Fruit fly (Drosophila melanogaster): Measurements from ENCODE around the gene CG33061.

The CG33061 gene

DNA sequence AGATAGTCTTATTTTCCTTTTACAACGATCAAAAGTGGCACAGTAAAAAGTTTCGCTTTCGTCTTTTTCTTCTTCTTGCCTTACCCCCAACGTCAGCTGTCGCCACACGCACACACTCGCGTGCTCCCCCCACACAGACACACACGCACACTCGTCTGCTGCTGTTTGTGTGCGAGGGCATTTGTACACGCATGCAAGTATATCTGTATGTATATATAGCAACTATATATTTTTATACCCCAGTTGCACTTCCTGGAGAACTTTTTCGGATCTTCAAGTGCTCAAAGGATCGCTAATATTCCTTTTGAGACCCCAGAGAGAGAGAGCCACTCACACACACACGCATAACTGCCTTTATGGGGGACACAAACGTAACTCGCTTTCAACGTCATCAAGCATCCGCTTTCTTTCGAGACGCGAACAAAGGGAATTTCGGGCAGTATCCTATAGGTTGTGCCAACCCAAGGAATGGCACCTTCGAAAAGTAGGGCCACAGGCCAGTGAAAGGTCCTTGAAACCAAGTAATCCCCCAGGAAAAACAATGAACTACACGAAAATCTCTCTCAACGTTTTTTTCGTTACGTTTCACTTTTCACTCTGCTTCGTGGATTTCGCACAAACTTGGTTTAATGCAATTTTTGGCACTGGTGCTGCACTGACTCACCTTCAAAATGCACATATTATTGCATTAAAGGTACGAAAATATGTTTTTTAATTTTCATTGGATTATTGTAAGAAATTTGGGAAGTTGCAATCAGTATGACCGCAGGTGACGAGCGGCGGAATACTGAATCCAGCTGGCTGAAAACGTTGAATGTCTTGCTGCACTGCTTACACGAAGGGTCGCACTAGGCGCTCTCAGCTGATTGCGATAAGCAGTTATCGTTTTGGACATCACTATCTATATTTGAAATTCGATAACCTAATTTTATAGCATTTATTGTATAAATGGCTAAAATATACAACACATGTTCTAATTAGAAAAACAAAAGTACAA is 48.5 kb downstream of the CG33061 start, which contains the start of gene roq (continued):
- TF ChIP-seq hbn (GFP tag; IDR thresholded peaks at IDR 0.05; ENCODE audit: partially characterized antibody), result peak; percentile 44; the same call in 1 of the 2 replicates
- TF ChIP-seq ssp (GFP tag; IDR thresholded peaks at IDR 0.05), result no peak; the same call in 1 of the 2 replicates
- TF ChIP-seq MESR4 (GFP tag; optimal IDR thresholded peaks at IDR 0.05), result peak; percentile 57
- no peak for TF ChIP-seq jing (GFP tag; optimal IDR thresholded peaks at IDR 0.05)
- no peak for TF ChIP-seq fru (optimal IDR thresholded peaks at IDR 0.05)
- no peak for TF ChIP-seq sd (tag; optimal IDR thresholded peaks at IDR 0.05)
- TF ChIP-seq pzg (GFP tag; optimal IDR thresholded peaks at IDR 0.05), result peak; percentile 94
- TF ChIP-seq Max (GFP tag; optimal IDR thresholded peaks at IDR 0.05), result no peak
- TF ChIP-seq pan (optimal IDR thresholded peaks at IDR 0.05), result no peak
- no peak for TF ChIP-seq pan (GFP tag; optimal IDR thresholded peaks at IDR 0.05 in 1 of 2, IDR thresholded peaks at IDR 0.05 in 1 of 2)
- TF ChIP-seq CG3838 (GFP tag; optimal IDR thresholded peaks at IDR 0.05), result no peak
- no peak for TF ChIP-seq CG31441 (GFP tag; IDR thresholded peaks at IDR 0.05)
- no peak for TF ChIP-seq CG2678 (tag; optimal IDR thresholded peaks at IDR 0.05)
- no peak for TF ChIP-seq H2.0 (GFP tag; IDR thresholded peaks at IDR 0.05)
- TF ChIP-seq Spps (tag; optimal IDR thresholded peaks at IDR 0.05), result no peak
- no peak for TF ChIP-seq rib (GFP tag; IDR thresholded peaks at IDR 0.05)
- peak; percentile 41; the same call in 1 of the 2 replicates for TF ChIP-seq CG3847 (GFP tag; IDR thresholded peaks at IDR 0.05)
- TF ChIP-seq ken (GFP tag; IDR thresholded peaks at IDR 0.05), result no peak
- peak; percentile 41 for TF ChIP-seq CG2712 (tag; optimal IDR thresholded peaks at IDR 0.05)
- no peak for TF ChIP-seq CG7745 (tag; optimal IDR thresholded peaks at IDR 0.05)
- no peak for TF ChIP-seq CG2129 (GFP tag; IDR thresholded peaks at IDR 0.05; ENCODE audit: partially characterized antibody)
- no peak for TF ChIP-seq Ets65A (GFP tag)
- TF ChIP-seq crp (GFP tag; optimal IDR thresholded peaks at IDR 0.05), result peak; percentile 96 to 99
- TF ChIP-seq vfl (GFP tag; optimal IDR thresholded peaks at IDR 0.05), result no peak
- no peak for TF ChIP-seq Dll (GFP tag; IDR thresholded peaks at IDR 0.05; ENCODE audit: partially characterized antibody)
- TF ChIP-seq HmgD (GFP tag; optimal IDR thresholded peaks at IDR 0.05), result peak; percentile 59
- no peak for TF ChIP-seq org-1 (GFP tag; optimal IDR thresholded peaks at IDR 0.05)
- peak; percentile 17 for TF ChIP-seq NC2β (GFP tag; optimal IDR thresholded peaks at IDR 0.05)
- TF ChIP-seq CG13296 (GFP tag; optimal IDR thresholded peaks at IDR 0.05), result no peak
- TF ChIP-seq tup (GFP tag; optimal IDR thresholded peaks at IDR 0.05), result no peak
- 0 out of 2 replicates have a peak, but pooled peaks have one; percentile 19 for TF ChIP-seq sna (GFP tag; IDR thresholded peaks at IDR 0.05; ENCODE audit: partially characterized antibody)
- no peak for TF ChIP-seq BtbVII (GFP tag; optimal IDR thresholded peaks at IDR 0.05)
- no peak for TF ChIP-seq chif (GFP tag; optimal IDR thresholded peaks at IDR 0.05)
- no peak for TF ChIP-seq CG9876 (GFP tag; optimal IDR thresholded peaks at IDR 0.05)
- no peak for TF ChIP-seq pum (GFP tag; optimal IDR thresholded peaks at IDR 0.05)
- TF ChIP-seq CG1792 (GFP tag; optimal IDR thresholded peaks at IDR 0.05), result no peak
- TF ChIP-seq CG7556 (GFP tag; optimal IDR thresholded peaks at IDR 0.05), result no peak
- TF ChIP-seq CG10565 (GFP tag; optimal IDR thresholded peaks at IDR 0.05), result no peak
- TF ChIP-seq Meics (GFP tag; optimal IDR thresholded peaks at IDR 0.05), result no peak
- TF ChIP-seq peb (GFP tag; IDR thresholded peaks at IDR 0.05), result no peak
- no peak for TF ChIP-seq CG15269 (tag; optimal IDR thresholded peaks at IDR 0.05)
- TF ChIP-seq tin (GFP tag; optimal IDR thresholded peaks at IDR 0.05), result no peak
- no peak for TF ChIP-seq seq (GFP tag; IDR thresholded peaks at IDR 0.05)
- TF ChIP-seq Optix (GFP tag; IDR thresholded peaks at IDR 0.05), result no peak
- 0 out of 3 replicates have a peak, but pooled peaks have one; percentile 46 for TF ChIP-seq Dbx (GFP tag; IDR thresholded peaks at IDR 0.05)
- TF ChIP-seq CG16779 (GFP tag; IDR thresholded peaks at IDR 0.05), result no peak
- no peak for TF ChIP-seq Adf1 (GFP tag; IDR thresholded peaks at IDR 0.05)
- TF ChIP-seq cwo (GFP tag; optimal IDR thresholded peaks at IDR 0.05), result no peak
- no peak for TF ChIP-seq Six4 (GFP tag; optimal IDR thresholded peaks at IDR 0.05)
